ENCODE assay signal across 1 worm cellular context in the genomic region with DNA sequence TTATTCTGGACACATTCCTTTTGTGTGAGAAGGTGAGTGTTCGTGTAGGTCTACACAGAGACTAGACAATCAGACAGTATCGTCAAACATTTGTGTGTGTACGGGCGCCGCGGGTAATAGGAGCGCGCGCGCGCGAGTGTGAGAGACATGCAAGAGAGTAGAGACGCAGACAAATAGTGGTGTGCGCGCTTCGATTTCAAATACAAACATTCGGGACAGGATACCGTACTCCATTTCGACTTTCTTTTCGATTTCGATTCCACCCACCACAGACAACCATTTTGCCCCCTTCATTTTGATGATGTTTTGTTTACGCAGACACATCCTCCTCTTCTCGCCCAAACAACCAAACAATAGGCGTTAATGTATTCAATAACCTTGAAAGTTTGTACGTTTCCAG.
A peak's percentile ranks its signal among the peaks of the same experiment; 100 is the strongest.
TF ChIP-seq lines count a peak whose summit lies in the region.

No protein-coding gene starts in this region.

TF ChIP-seq in whole organism, L4 larva, 104 proteins besides CTCF, POLR2A, EP300 and RAD21 (continued from another document):
- TF ChIP-seq zfp-3 (GFP tag; conservative IDR thresholded peaks at IDR 0.05; lab: Robert Waterston, UW): 0 out of 2 replicates have a peak, but pooled peaks have one; percentile 57
- TF ChIP-seq hmg-1.1 (GFP tag; IDR thresholded peaks at IDR 0.05; lab: Robert Waterston, UW): peak; percentile 64
- peak; percentile 48 for TF ChIP-seq nhr-102 (tag; optimal IDR thresholded peaks at IDR 0.05; lab: Kevin White, UChicago)
- TF ChIP-seq gei-8 (GFP tag; optimal IDR thresholded peaks at IDR 0.05; lab: Kevin White, UChicago): peak; percentile 42
- peak; percentile 85 for TF ChIP-seq mep-1 (tag; optimal IDR thresholded peaks at IDR 0.05; lab: Kevin White, UChicago)
- TF ChIP-seq cey-2 (tag; optimal IDR thresholded peaks at IDR 0.05; lab: Kevin White, UChicago; ENCODE audit: borderline replicate concordance, insufficient read depth): peak; percentile 28
- TF ChIP-seq mes-2 (tag; optimal IDR thresholded peaks at IDR 0.05; lab: Kevin White, UChicago; ENCODE audit: poor library complexity, severe bottlenecking): peak; percentile 76
- TF ChIP-seq daf-19 (GFP tag; conservative IDR thresholded peaks at IDR 0.05; lab: Robert Waterston, UW): no peak
- peak; percentile 58; the same call in 1 of the 2 replicates for TF ChIP-seq pha-4 (GFP tag; IDR thresholded peaks at IDR 0.05; lab: Robert Waterston, UW)
- TF ChIP-seq pha-4 (tag; optimal IDR thresholded peaks at IDR 0.05; lab: Kevin White, UChicago): peak; percentile 91
